Fruit fly (Drosophila melanogaster): ENCODE measurements around the gene CG12012.

CG12012 gene

DNA sequence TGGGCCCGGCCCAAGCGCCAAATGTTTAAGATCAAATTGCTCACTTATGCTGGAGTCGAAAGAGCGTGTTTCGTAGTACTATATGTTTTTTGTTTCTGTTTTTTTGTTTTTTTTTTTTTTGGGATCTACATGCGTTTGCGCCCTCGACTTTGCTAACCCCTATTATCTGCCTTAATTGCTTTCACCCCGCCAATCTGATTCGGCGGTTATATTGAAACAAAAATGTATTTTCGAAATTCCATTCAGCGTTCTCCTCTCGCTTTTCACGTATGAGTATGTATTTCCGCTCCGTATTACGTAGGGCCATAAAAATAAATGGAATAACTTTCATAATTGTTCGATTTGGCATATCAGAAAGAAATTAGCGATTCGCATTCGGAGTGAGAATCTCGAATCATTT is 29.0 kb downstream of the CG12012 start:
- TF ChIP-seq dmrt93B (GFP tag; optimal IDR thresholded peaks at IDR 0.05) (no peak), psq (GFP tag; optimal IDR thresholded peaks at IDR 0.05) (no peak), Rel (GFP tag; optimal IDR thresholded peaks at IDR 0.05) (no peak), Rel (tag; optimal IDR thresholded peaks at IDR 0.05) (peak; percentile 42), Myc (optimal IDR thresholded peaks at IDR 0.05) (no peak)

DNA sequence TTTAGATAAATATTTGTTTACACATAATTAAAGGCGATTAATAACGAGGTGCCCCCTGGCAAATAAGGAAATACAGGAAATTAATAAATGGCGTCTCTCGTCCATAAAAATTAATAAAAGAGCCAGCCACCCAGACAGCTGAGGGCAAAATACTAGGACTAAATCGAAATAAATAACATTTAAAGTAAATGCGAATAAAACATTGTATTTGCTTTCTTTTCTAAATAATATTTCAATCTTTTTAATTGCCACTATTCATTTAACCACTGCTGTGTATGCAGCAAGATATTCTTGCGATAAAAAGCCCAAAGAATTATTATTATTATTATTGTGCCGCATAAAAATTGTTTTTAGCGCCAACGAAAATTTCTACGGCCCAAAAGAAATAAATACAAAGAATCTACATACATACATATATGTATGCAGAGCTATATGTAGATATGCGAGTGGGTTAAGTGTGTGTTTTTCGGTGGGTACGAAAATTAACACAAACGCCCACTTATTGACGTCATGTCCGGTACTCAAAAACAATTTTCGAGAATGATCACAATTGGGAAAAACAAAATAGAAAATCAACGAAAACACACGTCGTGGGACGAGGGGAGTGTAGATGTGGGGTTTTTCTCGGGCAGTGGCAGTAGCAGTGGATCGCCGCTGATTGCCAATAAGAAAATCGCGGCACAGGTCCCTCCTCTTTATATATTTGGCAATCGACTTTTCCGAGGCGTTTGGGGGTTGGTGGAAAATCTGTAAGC is 29.9 kb downstream of the CG12012 start:
- peak; percentile 3 for TF ChIP-seq psq (GFP tag; optimal IDR thresholded peaks at IDR 0.05)
- TF ChIP-seq dmrt93B (GFP tag; optimal IDR thresholded peaks at IDR 0.05): peak; percentile 9
- TF ChIP-seq br (GFP tag; optimal IDR thresholded peaks at IDR 0.05): no peak
- TF ChIP-seq Jra (GFP tag; optimal IDR thresholded peaks at IDR 0.05): no peak
- TF ChIP-seq rgr (GFP tag; optimal IDR thresholded peaks at IDR 0.05): peak; percentile 32
- peak; percentile 29 for TF ChIP-seq h (GFP tag; optimal IDR thresholded peaks at IDR 0.05)
- peak; percentile 4 for TF ChIP-seq HLH106 (tag; optimal IDR thresholded peaks at IDR 0.05)
- TF ChIP-seq Rel (GFP tag; optimal IDR thresholded peaks at IDR 0.05): no peak
- peak; percentile 55 for TF ChIP-seq Rel (tag; optimal IDR thresholded peaks at IDR 0.05)

DNA sequence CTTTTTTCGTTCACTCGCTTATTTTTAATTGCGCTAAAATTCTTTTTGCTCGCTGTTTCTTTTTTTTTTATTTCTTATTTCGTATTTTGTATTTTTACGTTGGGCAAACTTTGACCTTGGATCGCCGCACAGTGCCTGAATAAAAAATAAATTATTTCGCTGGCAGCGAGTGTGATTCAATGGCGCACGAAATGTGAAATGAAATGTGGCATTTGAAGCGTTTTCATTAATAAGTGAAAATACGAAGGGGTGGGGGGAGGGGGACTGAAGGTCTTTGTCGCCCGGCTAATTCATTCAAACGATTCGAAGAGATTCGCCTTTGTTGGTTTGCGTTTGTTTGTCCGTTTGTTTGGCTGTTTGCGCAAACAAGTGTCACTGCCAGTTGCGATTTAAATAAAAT is 30.9 kb downstream of the CG12012 start:
- TF ChIP-seq psq (GFP tag; optimal IDR thresholded peaks at IDR 0.05): peak; percentile 2
- no peak for TF ChIP-seq CG32264 (GFP tag; optimal IDR thresholded peaks at IDR 0.05)

DNA sequence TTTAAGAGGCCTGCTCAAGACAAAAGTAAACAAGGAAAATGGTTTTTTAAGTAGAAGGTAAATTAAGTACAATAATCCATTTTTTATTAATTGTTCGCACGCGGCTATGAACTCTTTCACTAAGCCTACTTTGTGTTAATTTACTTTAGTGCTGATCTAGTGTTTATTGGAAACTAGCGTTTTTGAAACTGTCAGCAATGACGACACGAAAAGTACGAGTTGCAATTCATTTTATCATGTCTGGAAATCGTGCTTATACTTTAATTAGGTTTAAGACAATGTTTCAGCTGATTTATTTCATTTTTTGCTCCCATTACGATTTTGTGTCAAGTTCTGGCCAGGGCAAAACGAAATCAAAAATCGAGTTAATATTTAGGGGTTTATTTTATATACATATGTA is 31.7 kb downstream of the CG12012 start:
- TF ChIP-seq br (GFP tag; optimal IDR thresholded peaks at IDR 0.05) (no peak), tai (GFP tag; optimal IDR thresholded peaks at IDR 0.05) (no peak), Dif (GFP tag; optimal IDR thresholded peaks at IDR 0.05; ENCODE audit: partially characterized antibody) (no peak), dsf (GFP tag; optimal IDR thresholded peaks at IDR 0.05; ENCODE audit: borderline replicate concordance) (no peak), lola (GFP tag; optimal IDR thresholded peaks at IDR 0.05) (no peak), Abd-B (GFP tag; optimal IDR thresholded peaks at IDR 0.05) (no peak), Mio (GFP tag; optimal IDR thresholded peaks at IDR 0.05) (no peak), GATAd (GFP tag; optimal IDR thresholded peaks at IDR 0.05) (no peak), fru (GFP tag; optimal IDR thresholded peaks at IDR 0.05) (no peak), sage (GFP tag; optimal IDR thresholded peaks at IDR 0.05) (no peak), woc (GFP tag; optimal IDR thresholded peaks at IDR 0.05) (no peak), dmrt93B (GFP tag; optimal IDR thresholded peaks at IDR 0.05) (no peak), CrebA (GFP tag; optimal IDR thresholded peaks at IDR 0.05; ENCODE audit: borderline replicate concordance) (no peak), Vsx2 (GFP tag; optimal IDR thresholded peaks at IDR 0.05; ENCODE audit: partially characterized antibody) (no peak)

DNA sequence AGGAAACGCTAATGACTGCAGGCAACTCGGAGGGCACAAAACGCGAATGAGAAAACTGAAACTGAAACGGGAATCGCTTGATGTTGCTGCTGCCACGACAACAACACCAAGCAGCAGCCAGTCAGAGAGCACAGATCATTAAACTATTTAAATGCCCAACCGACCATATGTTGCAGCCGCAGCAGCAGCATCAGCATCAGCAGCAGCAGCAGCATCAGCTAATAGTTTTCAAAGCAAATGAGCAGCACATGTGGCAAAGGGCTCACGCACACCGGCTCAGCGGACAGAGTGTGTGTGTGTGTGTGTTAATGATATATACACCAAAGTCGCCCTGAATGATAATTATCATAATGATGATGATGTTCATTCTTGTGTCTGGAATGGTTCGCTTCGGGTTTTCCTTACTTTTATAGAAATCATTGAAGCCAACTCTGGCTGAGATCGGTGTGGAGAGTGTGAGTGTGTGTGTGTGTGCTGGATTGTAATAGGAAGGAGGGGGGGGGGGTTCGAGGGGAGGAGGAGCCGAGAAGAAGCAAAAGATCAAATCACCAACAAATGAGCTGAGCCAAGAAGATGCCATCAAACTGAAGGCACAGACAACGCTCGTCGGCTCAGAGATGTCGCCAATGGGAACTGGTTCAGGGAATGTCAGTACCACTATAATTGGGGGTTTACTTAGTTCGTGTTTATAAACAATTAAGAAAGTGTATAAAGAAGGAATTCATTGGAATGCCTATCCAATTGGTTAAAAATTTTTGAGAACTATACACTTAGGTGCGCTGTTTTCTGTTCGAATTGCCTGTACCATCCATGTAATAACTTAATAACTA is 32.5 kb downstream of the CG12012 start:
- TF ChIP-seq Abd-B (GFP tag; optimal IDR thresholded peaks at IDR 0.05): no peak
- TF ChIP-seq OdsH (GFP tag; optimal IDR thresholded peaks at IDR 0.05): no peak
- TF ChIP-seq sv (GFP tag; optimal IDR thresholded peaks at IDR 0.05): no peak
- peak; percentile 80 for TF ChIP-seq Dfd (GFP tag; optimal IDR thresholded peaks at IDR 0.05)

DNA sequence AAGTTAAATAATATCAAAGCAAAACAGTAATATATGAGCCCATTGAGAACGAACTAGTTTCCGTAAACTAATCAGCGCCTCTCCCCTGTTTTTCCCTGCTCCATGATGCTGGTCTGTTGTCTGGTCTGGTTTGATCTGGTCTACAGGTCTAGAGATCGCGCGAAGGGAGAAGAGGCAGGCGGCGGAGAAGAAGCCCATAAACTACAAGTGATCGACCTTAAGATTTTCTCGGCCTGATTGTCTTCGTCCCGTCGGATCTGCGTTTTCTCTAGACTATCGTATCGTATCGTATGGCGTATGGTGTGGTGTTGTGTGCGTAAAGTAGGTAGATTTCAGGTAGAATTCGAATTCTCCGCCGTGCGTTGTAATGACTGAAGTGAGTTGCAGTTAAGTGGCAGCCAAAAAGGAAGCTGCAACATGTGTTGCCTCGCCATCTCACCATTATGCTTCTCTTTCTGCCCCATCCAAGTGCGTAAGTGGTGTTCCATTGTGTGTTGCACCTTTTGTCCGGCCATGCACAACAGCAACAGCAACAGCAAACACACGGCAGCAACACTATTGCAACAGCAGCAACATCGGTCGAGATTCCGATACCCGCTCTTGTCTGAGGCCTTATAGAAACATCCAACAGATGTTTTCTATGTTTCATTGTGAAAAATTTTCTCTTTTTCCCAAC is 33.2 kb downstream of the CG12012 start:
- TF ChIP-seq Hr78 (GFP tag; optimal IDR thresholded peaks at IDR 0.05): no peak
- TF ChIP-seq CG32264 (GFP tag; optimal IDR thresholded peaks at IDR 0.05): no peak
- TF ChIP-seq foxo (GFP tag; optimal IDR thresholded peaks at IDR 0.05): no peak
- no peak for TF ChIP-seq dsf (GFP tag; optimal IDR thresholded peaks at IDR 0.05; ENCODE audit: borderline replicate concordance)
- no peak for TF ChIP-seq sage (GFP tag; optimal IDR thresholded peaks at IDR 0.05)
- no peak for TF ChIP-seq br (GFP tag; optimal IDR thresholded peaks at IDR 0.05)
- TF ChIP-seq Dfd (GFP tag; optimal IDR thresholded peaks at IDR 0.05): no peak
- no peak for TF ChIP-seq HLH106 (tag; optimal IDR thresholded peaks at IDR 0.05)
- TF ChIP-seq jim (GFP tag; optimal IDR thresholded peaks at IDR 0.05): no peak
- no peak for TF ChIP-seq h (GFP tag; optimal IDR thresholded peaks at IDR 0.05)
- TF ChIP-seq Vsx2 (GFP tag; optimal IDR thresholded peaks at IDR 0.05; ENCODE audit: partially characterized antibody): no peak
- no peak for TF ChIP-seq Hnf4 (GFP tag; optimal IDR thresholded peaks at IDR 0.05)
- TF ChIP-seq Abd-B (GFP tag; optimal IDR thresholded peaks at IDR 0.05): no peak
- TF ChIP-seq tai (GFP tag; optimal IDR thresholded peaks at IDR 0.05): no peak
- no peak for TF ChIP-seq rgr (GFP tag; optimal IDR thresholded peaks at IDR 0.05)
- no peak for TF ChIP-seq brk (GFP tag; optimal IDR thresholded peaks at IDR 0.05)
